Worm (Caenorhabditis elegans) whole organism, late embryonic: ENCODE measurements around the gene W09G12.6.

Experiments
- C08G9.2 ChIP-seq: sonication (generic microtip); optimal IDR thresholded peaks from 2 replicates; lab custom pipeline; 2016; ENCODE audit warnings: mild to moderate bottlenecking, missing genetic modification characterization, moderate library complexity, missing compliant biosample characterization
- C38D4.7 ChIP-seq: fragments of 200-800 bp; sonication (Bioruptor generic); optimal IDR thresholded peaks from 2 replicates; lab custom pipeline; 2018; ENCODE audit warnings: mild to moderate bottlenecking, missing genetic modification characterization, moderate library complexity, missing compliant biosample characterization
- ama-1 ChIP-seq: fragments of 150-350 bp; optimal IDR thresholded peaks from 2 replicates; lab custom pipeline; 2014
- ceh-14 ChIP-seq: sonication (generic microtip); optimal IDR thresholded peaks from 2 replicates; lab custom pipeline; 2016; ENCODE audit warnings: missing genotype, missing genetic modification characterization, missing compliant biosample characterization
- ceh-18 ChIP-seq: sonication (generic microtip); optimal IDR thresholded peaks from 2 replicates; lab custom pipeline; 2016; ENCODE audit warnings: missing genetic modification characterization, missing compliant biosample characterization
- ceh-2 ChIP-seq: sonication (generic microtip); optimal IDR thresholded peaks from 2 replicates; lab custom pipeline; 2016; ENCODE audit warnings: missing genotype, missing genetic modification characterization, missing compliant biosample characterization
- ceh-30 ChIP-seq: fragments of 150-350 bp; optimal IDR thresholded peaks from 2 replicates; lab custom pipeline; 2014; ENCODE audit warnings: missing biosample characterization, missing genetic modification characterization
- ceh-31 ChIP-seq: sonication (generic microtip); optimal IDR thresholded peaks from 2 replicates; lab custom pipeline; 2016; ENCODE audit warnings: missing genetic modification characterization, missing compliant biosample characterization
- ceh-48 ChIP-seq: sonication (generic microtip); optimal IDR thresholded peaks from 2 replicates; lab custom pipeline; 2016; ENCODE audit warnings: missing genetic modification characterization, inconsistent platforms, missing compliant biosample characterization
- ceh-6 ChIP-seq: fragments of 200-800 bp; sonication (Bioruptor generic); optimal IDR thresholded peaks from 2 replicates; lab custom pipeline; 2018; ENCODE audit warnings: mild to moderate bottlenecking, missing genetic modification characterization, missing compliant biosample characterization
- dmd-4 ChIP-seq: sonication (generic microtip); optimal IDR thresholded peaks from 2 replicates; lab custom pipeline; 2016; ENCODE audit warnings: borderline replicate concordance, missing genetic modification characterization, missing compliant biosample characterization
- dve-1 ChIP-seq: sonication (generic microtip); optimal IDR thresholded peaks from 2 replicates; lab custom pipeline; 2017; ENCODE audit warnings: antibody characterized with exemption, mild to moderate bottlenecking, missing genetic modification characterization, missing compliant biosample characterization
- ets-4 ChIP-seq: sonication (generic microtip); optimal IDR thresholded peaks from 2 replicates; lab custom pipeline; 2016; ENCODE audit warnings: missing genetic modification characterization, missing compliant biosample characterization
- eyg-1 ChIP-seq: sonication (generic microtip); optimal IDR thresholded peaks from 2 replicates; lab custom pipeline; 2016; ENCODE audit warnings: missing genotype, missing genetic modification characterization, missing compliant biosample characterization
- fax-1 ChIP-seq: sonication (generic microtip); optimal IDR thresholded peaks from 2 replicates; lab custom pipeline; 2016; ENCODE audit warnings: missing genotype, missing genetic modification characterization, missing compliant biosample characterization
- gmeb-2 ChIP-seq: sonication (generic microtip); optimal IDR thresholded peaks from 2 replicates; lab custom pipeline; 2016; ENCODE audit warnings: missing genetic modification characterization, inconsistent platforms, missing compliant biosample characterization
- hlh-13 ChIP-seq: fragments of 200-800 bp; sonication (Bioruptor generic); optimal IDR thresholded peaks from 2 replicates; lab custom pipeline; 2018; ENCODE audit warnings: mild to moderate bottlenecking, missing genetic modification characterization, missing compliant biosample characterization
- hlh-15 ChIP-seq: sonication (generic microtip); optimal IDR thresholded peaks from 2 replicates; lab custom pipeline; 2016; ENCODE audit warnings: missing genetic modification characterization, missing compliant biosample characterization
- hlh-30 ChIP-seq: sonication (generic microtip); optimal IDR thresholded peaks from 2 replicates; lab custom pipeline; 2017; ENCODE audit warnings: antibody characterized with exemption, missing genetic modification characterization, missing compliant biosample characterization; ENCODE audit not compliant: insufficient read depth
- hlh-8 ChIP-seq: sonication (generic microtip); optimal IDR thresholded peaks from 2 replicates; lab custom pipeline; 2016; ENCODE audit warnings: missing genotype, missing genetic modification characterization, missing compliant biosample characterization
- lin-11 ChIP-seq: fragments of 200-800 bp; sonication (Bioruptor generic); optimal IDR thresholded peaks from 2 replicates; lab custom pipeline; 2018; ENCODE audit warnings: mild to moderate bottlenecking, missing genetic modification characterization, missing compliant biosample characterization
- odd-2 ChIP-seq: sonication (generic microtip); optimal IDR thresholded peaks from 2 replicates; lab custom pipeline; 2017; ENCODE audit warnings: antibody characterized with exemption, mild to moderate bottlenecking, missing genetic modification characterization, missing compliant biosample characterization
- pat-9 ChIP-seq: fragments of 200-800 bp; sonication (Bioruptor generic); optimal IDR thresholded peaks from 2 replicates; lab custom pipeline; 2018; ENCODE audit warnings: mild to moderate bottlenecking, missing genetic modification characterization, moderate library complexity, missing compliant biosample characterization
- pax-1 ChIP-seq: fragments of 150-350 bp; optimal IDR thresholded peaks from 2 replicates; lab custom pipeline; 2014; ENCODE audit warnings: missing biosample characterization, missing genetic modification characterization
- pha-4 ChIP-seq: fragments of 150-350 bp; optimal IDR thresholded peaks from 2 replicates; lab custom pipeline; 2018; ENCODE audit warnings: missing biosample characterization, missing genetic modification reagents, missing genetic modification characterization
- pqm-1 ChIP-seq: sonication (generic microtip); optimal IDR thresholded peaks from 2 replicates; lab custom pipeline; 2016; ENCODE audit warnings: missing genetic modification characterization, missing compliant biosample characterization
- pros-1 ChIP-seq: fragments of 150-350 bp; optimal IDR thresholded peaks from 2 replicates; lab custom pipeline; 2014; ENCODE audit warnings: missing biosample characterization, missing genetic modification reagents, missing genetic modification characterization
- ref-2 ChIP-seq: sonication (generic microtip); optimal IDR thresholded peaks from 2 replicates; lab custom pipeline; 2016; ENCODE audit warnings: missing genetic modification characterization, missing compliant biosample characterization
- rnt-1 ChIP-seq: sonication (generic microtip); optimal IDR thresholded peaks from 2 replicates; lab custom pipeline; 2016; ENCODE audit warnings: missing genetic modification characterization, missing compliant biosample characterization
- sdc-2 ChIP-seq: sonication (generic microtip); optimal IDR thresholded peaks from 2 replicates; lab custom pipeline; 2016; ENCODE audit warnings: missing genotype, missing genetic modification characterization, missing compliant biosample characterization
- sox-2 ChIP-seq: fragments of 200-800 bp; sonication (Bioruptor generic); IDR thresholded peaks from 2 replicates; pipeline ENCODE4 v1.3.6; 2022; ENCODE audit warnings: missing genetic modification reagents, missing genetic modification characterization, missing compliant biosample characterization
- tbx-7 ChIP-seq: sonication (generic microtip); optimal IDR thresholded peaks from 2 replicates; lab custom pipeline; 2016; ENCODE audit warnings: missing genotype, missing genetic modification characterization, missing compliant biosample characterization
- ttx-3 ChIP-seq: sonication (generic microtip); optimal IDR thresholded peaks from 2 replicates; lab custom pipeline; 2016; ENCODE audit warnings: missing genetic modification reagents, missing genetic modification characterization, missing compliant biosample characterization
- unc-3 ChIP-seq, 2 experiments: fragments of 200-800 bp in 1 of 2; sonication (Bioruptor generic) in 1 of 2; sonication (generic microtip) in 1 of 2; conservative IDR thresholded peaks in 1 of 2; optimal IDR thresholded peaks in 1 of 2; 2 replicates each; pipeline versions ENCODE4 v1.3.6 to Lab custom; 2016 to 2022; ENCODE audit warnings: missing compliant biosample characterization in 2 of 2, missing genetic modification characterization in 2 of 2, missing genetic modification reagents in 1 of 2
- unc-55 ChIP-seq: sonication (generic microtip); optimal IDR thresholded peaks from 2 replicates; lab custom pipeline; 2017; ENCODE audit warnings: missing biosample characterization, missing genetic modification reagents, missing genetic modification characterization
- unc-86 ChIP-seq: sonication (generic microtip); optimal IDR thresholded peaks from 2 replicates; lab custom pipeline; 2016; ENCODE audit warnings: missing genetic modification characterization, missing compliant biosample characterization
- ztf-16 ChIP-seq: sonication (generic microtip); optimal IDR thresholded peaks from 2 replicates; lab custom pipeline; 2017; ENCODE audit warnings: missing genetic modification characterization, missing compliant biosample characterization

The W09G12.6 gene

ce11 chrIV:1215536-1215935 is 16.2 kb upstream of the W09G12.6 start:
- TF ChIP-seq fax-1 (tag; lab: Kevin White, UChicago) (no peak), ceh-2 (no peak), pha-4 (no peak), ceh-14 (tag; lab: Kevin White, UChicago) (no peak), rnt-1 (tag; lab: Kevin White, UChicago) (no peak)

ce11 chrIV:1216290-1216689 is 15.4 kb upstream of the W09G12.6 start, which contains the start of gene W09G12.9:
TSS of gene W09G12.9 (plus strand) at chrIV:1216590.
- TF ChIP-seq sox-2 (GFP tag; lab: Robert Waterston, UW): no peak
- TF ChIP-seq ceh-18: no peak
- no peak for TF ChIP-seq hlh-13 (GFP tag; lab: Kevin White, UChicago)
- no peak for TF ChIP-seq unc-86
- no peak for TF ChIP-seq pqm-1 (tag; lab: Kevin White, UChicago)
- TF ChIP-seq dmd-4: no peak
- TF ChIP-seq ceh-48: no peak
- TF ChIP-seq odd-2 (tag; lab: Kevin White, UChicago): no peak
- no peak for TF ChIP-seq C08G9.2
- TF ChIP-seq ceh-6 (GFP tag; lab: Kevin White, UChicago): no peak

- TF ChIP-seq dve-1: peak; percentile 57
These were observed 14.4 kb upstream of the W09G12.6 start for ce11 chrIV:1217265-1217664.

ce11 chrIV:1221167-1221566 is 10.5 kb upstream of the W09G12.6 start, which contains the start of gene W09G12.10:
TSS of gene W09G12.10 (minus strand) at chrIV:1221287.
- TF ChIP-seq unc-86: no peak
- no peak for TF ChIP-seq dve-1
- no peak for TF ChIP-seq ceh-31 (tag; lab: Kevin White, UChicago)

- no peak for TF ChIP-seq unc-3 (GFP tag; conservative IDR thresholded peaks at IDR 0.05; lab: Robert Waterston, UW)
- no peak for TF ChIP-seq unc-3 (tag; optimal IDR thresholded peaks at IDR 0.05; lab: Kevin White, UChicago)
- no peak for TF ChIP-seq ama-1 (lab: Kevin White, UChicago)
- no peak for TF ChIP-seq ztf-16 (tag; lab: Kevin White, UChicago)
- TF ChIP-seq lin-11 (tag; lab: Kevin White, UChicago): no peak
- no peak for TF ChIP-seq ceh-6 (GFP tag; lab: Kevin White, UChicago)
- no peak for TF ChIP-seq pax-1 (tag; lab: Kevin White, UChicago)
- no peak for TF ChIP-seq rnt-1 (tag; lab: Kevin White, UChicago)
- no peak for TF ChIP-seq ceh-31 (tag; lab: Kevin White, UChicago)
- TF ChIP-seq ets-4 (tag; lab: Kevin White, UChicago): no peak
- TF ChIP-seq tbx-7: no peak
- no peak for TF ChIP-seq ceh-48
- no peak for TF ChIP-seq unc-55 (GFP tag; lab: Kevin White, UChicago)
- TF ChIP-seq pat-9 (tag; lab: Kevin White, UChicago): no peak
- TF ChIP-seq eyg-1 (tag; lab: Kevin White, UChicago): no peak
- no peak for TF ChIP-seq pros-1 (tag; lab: Kevin White, UChicago)
- no peak for TF ChIP-seq C38D4.7 (GFP tag; lab: Kevin White, UChicago)
These were observed 6.9 kb upstream of the W09G12.6 start for ce11 chrIV:1224781-1225180.

- TF ChIP-seq dmd-4: no peak
- TF ChIP-seq ets-4 (tag; lab: Kevin White, UChicago): no peak
- no peak for TF ChIP-seq fax-1 (tag; lab: Kevin White, UChicago)
- no peak for TF ChIP-seq ceh-18
- no peak for TF ChIP-seq sdc-2 (tag; lab: Kevin White, UChicago)
- TF ChIP-seq pat-9 (tag; lab: Kevin White, UChicago): no peak
- TF ChIP-seq pros-1 (tag; lab: Kevin White, UChicago): no peak
- TF ChIP-seq unc-55 (GFP tag; lab: Kevin White, UChicago): no peak
- no peak for TF ChIP-seq hlh-30 (tag; lab: Kevin White, UChicago)
- TF ChIP-seq ref-2 (tag; lab: Kevin White, UChicago): no peak
- TF ChIP-seq ztf-16 (tag; lab: Kevin White, UChicago): no peak
- no peak for TF ChIP-seq C08G9.2
- TF ChIP-seq hlh-8 (tag; lab: Kevin White, UChicago): no peak
- no peak for TF ChIP-seq ttx-3
- no peak for TF ChIP-seq gmeb-2 (tag; lab: Kevin White, UChicago)
- TF ChIP-seq hlh-15 (tag; lab: Kevin White, UChicago): no peak
- no peak for TF ChIP-seq ceh-30 (tag; lab: Kevin White, UChicago)
These were observed 6.0 kb upstream of the W09G12.6 start, which contains the start of gene W09G12.8 for ce11 chrIV:1225596-1226232. TSS of gene W09G12.8 (plus strand) at chrIV:1226182.
